Fruit fly (Drosophila melanogaster): ENCODE data around the gene Usp7.

Usp7 gene

DNA sequence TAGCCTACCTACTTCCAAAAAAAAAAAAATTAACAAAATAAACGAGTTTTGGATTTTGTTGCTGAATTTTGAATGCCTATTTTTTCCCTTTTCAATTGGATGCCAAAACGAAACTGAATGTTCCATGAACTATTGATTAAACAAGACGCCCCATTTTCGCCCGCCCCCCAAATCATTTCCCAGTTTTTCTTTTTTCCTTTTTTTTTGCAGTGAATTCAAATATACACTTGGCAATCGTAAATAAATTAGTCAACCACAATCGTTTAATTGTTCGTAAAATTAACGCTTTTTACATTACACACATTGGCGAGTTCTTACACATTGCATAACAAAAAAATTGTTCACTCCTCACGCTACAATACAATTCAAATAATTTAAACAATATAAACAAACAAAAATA is 36.2 kb downstream of the Usp7 start, which contains the start of gene CG18130:
CG18130 (minus strand) TSS at position 101 of the 400 bp plus-strand sequence.
- TF ChIP-seq CG17801 (GFP tag; optimal IDR thresholded peaks at IDR 0.05; ENCODE audit: partially characterized antibody), result no peak

DNA sequence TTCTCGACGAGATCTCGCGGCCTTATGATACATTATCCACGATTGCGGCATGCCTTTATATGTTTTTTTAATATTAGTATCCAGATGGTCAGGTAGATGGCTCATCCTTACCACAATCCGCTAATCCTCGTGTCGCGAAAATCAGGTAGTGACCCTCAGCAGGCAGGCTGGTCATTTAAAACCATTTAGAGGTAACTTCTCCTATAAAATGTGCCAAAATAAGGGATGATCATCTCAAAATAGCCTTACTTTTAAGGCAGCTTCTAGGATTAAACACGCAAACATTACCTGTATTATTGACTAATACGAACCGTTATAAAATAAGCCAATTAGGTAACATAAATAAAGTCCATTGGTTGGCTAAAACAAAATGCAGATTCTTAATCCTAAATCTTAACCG is 39.9 kb downstream of the Usp7 start, which contains the start of gene tsg:
tsg (minus strand) TSS at position 37 of the 400 bp plus-strand sequence.
- TF ChIP-seq CG17801 (GFP tag; optimal IDR thresholded peaks at IDR 0.05; ENCODE audit: partially characterized antibody), result no peak

dm6 chrX:11987664-11988063 is 41.2 kb downstream of the Usp7 start, which contains the start of gene gd:
Gene gd, minus strand, starts transcription at chrX:11987764.
- TF ChIP-seq CG17801 (GFP tag; optimal IDR thresholded peaks at IDR 0.05; ENCODE audit: partially characterized antibody), result no peak

- no peak for TF ChIP-seq CG17801 (GFP tag; optimal IDR thresholded peaks at IDR 0.05; ENCODE audit: partially characterized antibody)
These were observed 43.8 kb downstream of the Usp7 start, which contains the start of gene cac for dm6 chrX:11984987-11985386. Gene cac, minus strand, starts transcription at chrX:11985087.

dm6 chrX:11983838-11984237 is 45.0 kb downstream of the Usp7 start:
- no peak for TF ChIP-seq CG17801 (GFP tag; optimal IDR thresholded peaks at IDR 0.05; ENCODE audit: partially characterized antibody)
